Worm (Caenorhabditis elegans) whole organism, L4 larva: ENCODE data around the gene cutl-28.

Experiments used
- F10B5.3 ChIP-seq: sonication (generic microtip); optimal IDR thresholded peaks from 2 replicates; lab custom pipeline; 2016; ENCODE audit warnings: mild to moderate bottlenecking, missing genetic modification characterization, missing compliant biosample characterization
- aha-1 ChIP-seq: fragments of 150-350 bp; peaks from one replicate; lab custom pipeline; 2014; ENCODE audit warnings: missing biosample characterization, missing genetic modification characterization
- ceh-20 ChIP-seq: fragments of 200-800 bp; sonication (Bioruptor generic); IDR thresholded peaks from 2 replicates; pipeline ENCODE4 v1.3.6; 2022; ENCODE audit warnings: missing genetic modification reagents, missing genetic modification characterization, missing compliant biosample characterization
- daf-19 ChIP-seq: fragments of 200-800 bp; sonication (Bioruptor generic); conservative IDR thresholded peaks from 2 replicates; pipeline ENCODE4 v1.3.6; 2022; ENCODE audit warnings: missing genetic modification characterization, missing compliant biosample characterization
- madf-5 ChIP-seq, 2 experiments: fragments of 200-800 bp; sonication (Bioruptor generic); IDR thresholded peaks; 2 replicates each; pipeline ENCODE4 v1.3.6; 2022; ENCODE audit warnings: missing compliant biosample characterization in 2 of 2, missing genetic modification characterization in 2 of 2
- mxl-3 ChIP-seq: fragments of 200-800 bp; sonication (Bioruptor generic); optimal IDR thresholded peaks from 2 replicates; lab custom pipeline; 2018; ENCODE audit warnings: mild to moderate bottlenecking, missing genetic modification characterization, missing compliant biosample characterization
- nhr-10 ChIP-seq: fragments of 150-350 bp; optimal IDR thresholded peaks from 2 replicates; lab custom pipeline; 2014; ENCODE audit warnings: missing biosample characterization, missing genetic modification characterization
- tag-97 ChIP-seq: fragments of 200-800 bp; sonication (Bioruptor generic); IDR thresholded peaks from 2 replicates; pipeline ENCODE4 v1.3.6; 2022; ENCODE audit warnings: missing genetic modification characterization, missing compliant biosample characterization
- unc-39 ChIP-seq: sonication (generic microtip); optimal IDR thresholded peaks from 2 replicates; lab custom pipeline; 2017; ENCODE audit warnings: missing biosample characterization, missing genetic modification characterization

The cutl-28 gene

DNA sequence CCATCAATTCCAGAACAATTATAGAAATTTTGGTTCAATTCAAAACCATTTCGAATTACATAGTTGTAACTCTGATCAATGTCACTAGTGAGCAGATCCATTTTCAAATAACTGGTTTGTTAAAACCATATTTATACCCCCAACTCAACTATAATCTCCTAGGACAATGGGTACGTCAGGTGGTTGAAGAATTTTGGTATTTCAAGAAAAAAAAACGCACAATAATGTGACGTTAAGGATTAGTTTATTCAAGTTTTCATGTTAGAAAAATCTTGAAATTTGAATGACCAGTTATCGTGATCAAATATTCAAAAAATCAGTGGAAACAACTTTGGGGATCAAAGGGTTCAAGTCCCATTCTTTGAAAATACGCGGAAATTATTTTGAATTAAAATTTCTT lies 46.6 kb downstream of the cutl-28 start, which contains the start of gene srt-24:
Gene srt-24, minus strand, starts transcription at position 101 of the 400 bp plus-strand sequence.
- TF ChIP-seq aha-1 (tag; lab: Kevin White, UChicago) (peak; percentile 45), nhr-10 (tag; lab: Kevin White, UChicago) (no peak), unc-39 (tag; lab: Kevin White, UChicago) (no peak), madf-5 (GFP tag; IDR thresholded peaks at IDR 0.05; lab: Robert Waterston, UW) (no peak)

DNA sequence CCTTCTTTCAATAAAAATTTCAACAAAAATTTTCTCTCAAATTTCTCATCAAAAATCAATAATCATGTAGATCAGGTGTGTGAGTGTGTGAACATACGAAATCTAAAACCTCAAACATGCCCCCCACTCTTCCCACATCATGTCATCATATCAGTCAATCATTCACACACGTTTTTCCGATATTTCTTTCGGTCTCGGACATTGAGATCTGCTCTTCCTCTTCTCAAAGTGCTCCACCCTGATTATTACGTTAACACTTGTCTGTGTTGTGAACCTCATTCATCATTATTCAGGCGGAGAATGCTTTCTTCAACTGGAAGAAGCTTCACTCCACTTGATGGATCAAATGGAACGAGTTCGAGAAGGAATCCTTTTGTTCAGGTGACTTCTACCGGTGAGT lies 52.1 kb downstream of the cutl-28 start, which contains the start of gene kvs-5:
Gene kvs-5, plus strand, starts transcription at position 301 of the 400 bp plus-strand sequence.
- no peak for TF ChIP-seq mxl-3
- TF ChIP-seq F10B5.3 = no peak
- TF ChIP-seq aha-1 (tag; lab: Kevin White, UChicago) = no peak
- no peak for TF ChIP-seq daf-19
- TF ChIP-seq tag-97 (GFP tag; lab: Robert Waterston, UW) = no peak
- TF ChIP-seq ceh-20 (GFP tag; lab: Robert Waterston, UW) = no peak
